In the genomic region with DNA sequence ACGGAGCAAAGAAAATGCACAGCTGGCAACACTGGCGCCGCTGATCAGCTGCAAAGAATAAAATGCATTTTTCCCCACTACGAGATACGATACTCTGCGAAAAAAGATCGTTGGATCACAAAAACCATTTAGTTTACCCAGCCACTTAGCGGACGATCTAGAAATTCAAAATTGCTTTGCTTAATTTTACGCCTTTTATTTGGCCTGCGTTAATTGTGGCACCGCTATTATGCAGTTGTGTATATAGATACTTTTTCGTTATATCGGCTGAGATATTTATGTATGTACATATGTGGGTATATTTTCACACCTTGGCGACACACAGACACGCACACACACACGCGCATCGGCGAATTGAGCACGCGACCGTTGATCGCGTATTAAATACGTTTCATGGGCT, we compare ENCODE assay signal across 5 fruit fly cellular contexts.
TF ChIP-seq lines count a peak whose summit lies in the region.

No protein-coding gene starts in this region.

- TF ChIP-seq CTCF in whole organism, embryonic (GFP tag; optimal IDR thresholded peaks at IDR 0.05; lab: Kevin White, UChicago): no peak

TF ChIP-seq in whole organism, adult, 20 proteins besides CTCF, POLR2A, EP300 and RAD21:
- TF ChIP-seq CG33017 (tag; optimal IDR thresholded peaks at IDR 0.05; lab: Kevin White, UChicago): no peak
- no peak for TF ChIP-seq ovo (GFP tag; optimal IDR thresholded peaks at IDR 0.05; lab: Kevin White, UChicago)
- no peak for TF ChIP-seq CG7045 (GFP tag; optimal IDR thresholded peaks at IDR 0.05; lab: Kevin White, UChicago)
- peak; percentile 33 for TF ChIP-seq kay (GFP tag; lab: Kevin White, UChicago; ENCODE audit: borderline replicate concordance)
- TF ChIP-seq Crg-1 (GFP tag; optimal IDR thresholded peaks at IDR 0.05; lab: Kevin White, UChicago): no peak
- no peak for TF ChIP-seq toe (GFP tag; optimal IDR thresholded peaks at IDR 0.05; lab: Kevin White, UChicago)
- TF ChIP-seq CG1620 (GFP tag; optimal IDR thresholded peaks at IDR 0.05; lab: Kevin White, UChicago): no peak
- TF ChIP-seq bab1 (GFP tag; optimal IDR thresholded peaks at IDR 0.05; lab: Kevin White, UChicago): no peak
TF ChIP-seq in whole organism, adult: peak in this region for 1.

TF ChIP-seq in whole organism, embryonic, 481 proteins besides CTCF, POLR2A, EP300 and RAD21 (continues in another document):
- no peak for TF ChIP-seq lmd (GFP tag; IDR thresholded peaks at IDR 0.05; lab: Robert Waterston, UW)
- TF ChIP-seq gsb-n (tag; optimal IDR thresholded peaks at IDR 0.05; lab: Kevin White, UChicago): no peak
- TF ChIP-seq stwl (tag; optimal IDR thresholded peaks at IDR 0.05; lab: Kevin White, UChicago): peak; percentile 26
- peak in 1 of 2 experiments; percentile 6 for TF ChIP-seq Pdp1 (GFP tag; optimal IDR thresholded peaks at IDR 0.05; lab: Kevin White, UChicago)
- peak in 1 of 2 experiments; percentile 32 for TF ChIP-seq crp (GFP tag; optimal IDR thresholded peaks at IDR 0.05; lab: Kevin White, UChicago)
- no peak for TF ChIP-seq HLH3B (GFP tag; IDR thresholded peaks at IDR 0.05; lab: Robert Waterston, UW)
- TF ChIP-seq CG14860 (GFP tag; IDR thresholded peaks at IDR 0.05; lab: Robert Waterston, UW; ENCODE audit: partially characterized antibody): no peak
- no peak for TF ChIP-seq bsh (GFP tag; optimal IDR thresholded peaks at IDR 0.05; lab: Kevin White, UChicago)
- TF ChIP-seq sens (GFP tag; lab: Kevin White, UChicago): no peak
- no peak for TF ChIP-seq ATbp (GFP tag; optimal IDR thresholded peaks at IDR 0.05; lab: Kevin White, UChicago)
- TF ChIP-seq peb (GFP tag; IDR thresholded peaks at IDR 0.05; lab: Robert Waterston, UW): no peak
- no peak for TF ChIP-seq Dip2 (GFP tag; IDR thresholded peaks at IDR 0.05; lab: Robert Waterston, UW)
- no peak for TF ChIP-seq mirr (GFP tag; optimal IDR thresholded peaks at IDR 0.05; lab: Kevin White, UChicago)
- TF ChIP-seq CG17912 (GFP tag; optimal IDR thresholded peaks at IDR 0.05; lab: Kevin White, UChicago): no peak
- no peak for TF ChIP-seq dmrt11E (tag; optimal IDR thresholded peaks at IDR 0.05; lab: Kevin White, UChicago)
- no peak for TF ChIP-seq Rfx (GFP tag; IDR thresholded peaks at IDR 0.05; lab: Robert Waterston, UW)
- peak; percentile 88 for TF ChIP-seq CG9215 (GFP tag; IDR thresholded peaks at IDR 0.05; lab: Robert Waterston, UW)
- no peak for TF ChIP-seq CG6689 (GFP tag; IDR thresholded peaks at IDR 0.05; lab: Robert Waterston, UW)
- TF ChIP-seq BEAF-32 (GFP tag; optimal IDR thresholded peaks at IDR 0.05; lab: Kevin White, UChicago): peak; percentile 1
- TF ChIP-seq tap (tag; optimal IDR thresholded peaks at IDR 0.05; lab: Kevin White, UChicago): no peak
- no peak for TF ChIP-seq Hr39 (optimal IDR thresholded peaks at IDR 0.05; lab: Kevin White, UChicago)

TF ChIP-seq in whole organism, prepupa, 60 proteins besides CTCF, POLR2A, EP300 and RAD21:
- TF ChIP-seq Blimp-1 (GFP tag; optimal IDR thresholded peaks at IDR 0.05; lab: Kevin White, UChicago) (no peak), CG6276 (GFP tag; optimal IDR thresholded peaks at IDR 0.05; lab: Kevin White, UChicago) (peak; percentile 24), dsx (GFP tag; optimal IDR thresholded peaks at IDR 0.05; lab: Kevin White, UChicago; ENCODE audit: poor library complexity, severe bottlenecking) (peak; percentile 47), svp (GFP tag; lab: Kevin White, UChicago) (no peak), ss (GFP tag; optimal IDR thresholded peaks at IDR 0.05; lab: Kevin White, UChicago) (no peak)

TF ChIP-seq in whole organism, pupa, 21 proteins besides CTCF, POLR2A, EP300 and RAD21:
- peak; percentile 4; the same call in 1 of the 2 replicates for TF ChIP-seq CG12605 (GFP tag; IDR thresholded peaks at IDR 0.05; lab: Robert Waterston, UW)
- TF ChIP-seq CG32121 (GFP tag; IDR thresholded peaks at IDR 0.05; lab: Robert Waterston, UW): no peak
- no peak for TF ChIP-seq CG17806 (tag; optimal IDR thresholded peaks at IDR 0.05; lab: Kevin White, UChicago)

TF ChIP-seq in whole organism, wandering third instar larva, 38 proteins besides CTCF, POLR2A, EP300 and RAD21:
- TF ChIP-seq woc (GFP tag; optimal IDR thresholded peaks at IDR 0.05; lab: Kevin White, UChicago) (no peak), ey (GFP tag; optimal IDR thresholded peaks at IDR 0.05; lab: Kevin White, UChicago) (no peak), lola (GFP tag; optimal IDR thresholded peaks at IDR 0.05; lab: Kevin White, UChicago) (peak; percentile 74)
